Worm (Caenorhabditis elegans) whole organism, early embryonic: ENCODE data around the gene clec-257.

ENCODE experiments used
- B0310.2 ChIP-seq: sonication (generic microtip); optimal IDR thresholded peaks from 2 replicates; lab custom pipeline; 2016; ENCODE audit warnings: mild to moderate bottlenecking, missing genetic modification characterization, missing compliant biosample characterization
- F13C5.2 ChIP-seq: sonication (generic microtip); optimal IDR thresholded peaks from 2 replicates; lab custom pipeline; 2017; ENCODE audit warnings: mild to moderate bottlenecking, missing genetic modification characterization, inconsistent platforms, missing compliant biosample characterization
- aly-1 ChIP-seq: sonication (generic microtip); optimal IDR thresholded peaks from 2 replicates; lab custom pipeline; 2016; ENCODE audit warnings: missing genetic modification characterization, missing compliant biosample characterization
- ama-1 ChIP-seq: fragments of 150-350 bp; optimal IDR thresholded peaks from 2 replicates; lab custom pipeline; 2014
- ceh-13 ChIP-seq: fragments of 200-800 bp; sonication (Bioruptor generic); optimal IDR thresholded peaks from 2 replicates; lab custom pipeline; 2018; ENCODE audit warnings: mild to moderate bottlenecking, missing genetic modification characterization, missing compliant biosample characterization
- ceh-36 ChIP-seq: sonication (generic microtip); optimal IDR thresholded peaks from 2 replicates; lab custom pipeline; 2016; ENCODE audit warnings: missing genetic modification characterization, inconsistent platforms, missing compliant biosample characterization
- ets-7 ChIP-seq: sonication (generic microtip); optimal IDR thresholded peaks from 2 replicates; lab custom pipeline; 2016; ENCODE audit warnings: missing genotype, missing genetic modification characterization, missing compliant biosample characterization
- flt-1 ChIP-seq: fragments of 200-800 bp; sonication (Bioruptor generic); IDR thresholded peaks from 2 replicates; pipeline ENCODE4 v1.3.6; 2022; ENCODE audit warnings: missing genetic modification characterization, missing compliant biosample characterization
- hmbx-1 ChIP-seq: sonication (generic microtip); optimal IDR thresholded peaks from 2 replicates; lab custom pipeline; 2016; ENCODE audit warnings: mild to moderate bottlenecking, missing genetic modification characterization, missing compliant biosample characterization
- hmg-4 ChIP-seq: fragments of 200-800 bp; sonication (Bioruptor generic); optimal IDR thresholded peaks from 2 replicates; lab custom pipeline; 2018; ENCODE audit warnings: mild to moderate bottlenecking, missing genetic modification characterization, missing compliant biosample characterization
- hnd-1 ChIP-seq: sonication (generic microtip); optimal IDR thresholded peaks from 2 replicates; lab custom pipeline; 2016; ENCODE audit warnings: missing genetic modification characterization, missing compliant biosample characterization
- pes-1 ChIP-seq: fragments of 200-800 bp; sonication (Bioruptor generic); IDR thresholded peaks from 2 replicates; pipeline ENCODE4 v1.3.6; 2022; ENCODE audit warnings: missing genetic modification reagents, missing genetic modification characterization, missing compliant biosample characterization
- scrt-1 ChIP-seq: fragments of 200-800 bp; sonication (Bioruptor generic); IDR thresholded peaks from 2 replicates; pipeline ENCODE4 v1.3.6; 2022; ENCODE audit warnings: missing genetic modification characterization, missing compliant biosample characterization
- sea-1 ChIP-seq: fragments of 200-800 bp; sonication (Bioruptor generic); conservative IDR thresholded peaks from 2 replicates; pipeline ENCODE4 v1.3.6; 2022; ENCODE audit warnings: missing genetic modification characterization, missing compliant biosample characterization
- tbx-11 ChIP-seq: fragments of 200-800 bp; sonication (Bioruptor generic); IDR thresholded peaks from 2 replicates; pipeline ENCODE4 v1.3.6; 2022; ENCODE audit warnings: missing genetic modification characterization, missing compliant biosample characterization
- tbx-37 ChIP-seq: fragments of 200-800 bp; sonication (Bioruptor generic); conservative IDR thresholded peaks from 2 replicates; pipeline ENCODE4 v1.3.6; 2022; ENCODE audit warnings: missing genetic modification reagents, missing genetic modification characterization, missing compliant biosample characterization
- tra-4 ChIP-seq: sonication (generic microtip); optimal IDR thresholded peaks from 2 replicates; lab custom pipeline; 2017; ENCODE audit warnings: missing genetic modification characterization, missing compliant biosample characterization

The clec-257 gene

DNA sequence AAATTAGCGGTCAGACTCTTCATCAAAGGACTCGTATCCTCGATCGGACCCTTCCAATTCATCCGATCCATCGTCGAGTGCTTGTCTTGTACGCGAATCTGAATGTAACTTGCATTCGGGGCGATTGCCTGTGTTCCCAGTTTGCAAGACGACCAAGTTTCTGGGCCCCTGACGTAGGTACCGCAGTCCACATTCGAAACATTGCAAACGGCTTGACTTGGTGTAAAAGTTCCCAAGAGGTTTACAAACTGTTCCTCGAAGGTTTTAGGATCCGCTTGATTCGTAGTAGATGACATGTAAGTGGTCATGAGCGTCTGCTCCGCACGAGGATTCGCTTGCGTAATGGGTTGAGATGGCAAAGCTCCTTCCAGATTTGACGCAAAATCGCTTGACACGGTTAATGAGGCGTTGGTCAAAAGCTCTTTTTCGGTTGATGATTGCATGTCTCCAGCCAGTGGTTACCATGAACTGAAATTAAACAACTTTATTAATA is 3.4 kb downstream of the clec-257 start, which contains the start of gene Y17D7B.4:
TSS of gene Y17D7B.4 (minus strand) at position 443 of the 493 bp plus-strand sequence.
- no peak for TF ChIP-seq hnd-1 (tag; lab: Kevin White, UChicago)
- no peak for TF ChIP-seq tra-4
- TF ChIP-seq ets-7 (tag; lab: Kevin White, UChicago) = no peak
- no peak for TF ChIP-seq ama-1 (lab: Kevin White, UChicago)
- TF ChIP-seq flt-1 = no peak
- no peak for TF ChIP-seq ceh-13
- TF ChIP-seq hmbx-1 = no peak
- TF ChIP-seq ceh-36 (tag; lab: Kevin White, UChicago) = no peak
- TF ChIP-seq tbx-11 (GFP tag; lab: Robert Waterston, UW) = no peak
- no peak for TF ChIP-seq F13C5.2
- TF ChIP-seq aly-1 (tag; lab: Kevin White, UChicago) = no peak
- no peak for TF ChIP-seq tbx-37
- no peak for TF ChIP-seq sea-1 (GFP tag; lab: Robert Waterston, UW)
- TF ChIP-seq hmg-4 (GFP tag; lab: Kevin White, UChicago) = no peak
- TF ChIP-seq pes-1 (GFP tag; lab: Robert Waterston, UW) = no peak
- TF ChIP-seq scrt-1 (GFP tag; lab: Robert Waterston, UW) = no peak
- TF ChIP-seq B0310.2 (tag; lab: Kevin White, UChicago) = no peak

DNA sequence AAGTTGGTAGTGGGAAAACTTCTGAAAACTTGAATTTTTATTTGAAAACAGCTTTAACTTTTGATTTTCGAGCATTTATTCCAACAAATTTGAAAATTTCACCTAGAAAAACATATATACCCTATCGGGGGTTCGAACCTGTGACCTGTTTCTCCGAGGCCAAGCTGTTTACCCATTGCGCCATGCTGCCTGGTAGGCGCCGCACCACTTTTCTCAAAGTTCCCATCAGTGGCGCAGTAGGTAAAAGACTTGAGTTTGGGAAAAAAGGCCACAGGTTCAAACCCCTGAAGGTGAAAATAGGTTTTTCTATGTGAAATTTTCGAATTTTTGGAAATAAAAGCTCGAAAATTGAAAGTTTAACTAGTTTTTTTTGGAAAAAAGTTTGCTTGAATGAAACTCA is 7.7 kb downstream of the clec-257 start:
- TF ChIP-seq ets-7 (tag; lab: Kevin White, UChicago) (no peak), hnd-1 (tag; lab: Kevin White, UChicago) (no peak), ceh-13 (no peak), flt-1 (no peak), F13C5.2 (no peak), ama-1 (lab: Kevin White, UChicago) (no peak), B0310.2 (tag; lab: Kevin White, UChicago) (no peak), tra-4 (no peak)

DNA sequence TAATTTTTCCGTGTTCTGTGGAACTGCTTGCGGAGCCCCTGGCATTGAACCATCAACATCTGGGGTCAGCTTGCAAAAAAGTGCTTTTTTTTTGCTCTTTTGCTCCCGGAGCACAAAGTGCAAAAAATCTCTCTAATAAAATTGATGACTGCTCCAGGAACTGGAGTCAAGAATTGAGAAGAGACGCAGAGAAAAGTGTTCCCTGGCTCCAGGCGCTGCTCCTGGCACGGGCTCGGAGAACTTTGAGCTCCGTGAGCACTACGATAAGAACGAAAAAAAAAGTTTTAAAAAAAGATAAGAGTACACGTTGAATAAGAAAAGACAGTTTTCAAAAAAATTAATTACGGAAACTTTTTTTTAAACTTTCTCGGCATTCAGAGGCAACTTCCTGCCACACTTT is 9.9 kb downstream of the clec-257 start:
- TF ChIP-seq tbx-11 (GFP tag; lab: Robert Waterston, UW) = no peak
- no peak for TF ChIP-seq pes-1 (GFP tag; lab: Robert Waterston, UW)
- no peak for TF ChIP-seq ama-1 (lab: Kevin White, UChicago)
- no peak for TF ChIP-seq hnd-1 (tag; lab: Kevin White, UChicago)
- no peak for TF ChIP-seq ets-7 (tag; lab: Kevin White, UChicago)
- TF ChIP-seq sea-1 (GFP tag; lab: Robert Waterston, UW) = no peak

DNA sequence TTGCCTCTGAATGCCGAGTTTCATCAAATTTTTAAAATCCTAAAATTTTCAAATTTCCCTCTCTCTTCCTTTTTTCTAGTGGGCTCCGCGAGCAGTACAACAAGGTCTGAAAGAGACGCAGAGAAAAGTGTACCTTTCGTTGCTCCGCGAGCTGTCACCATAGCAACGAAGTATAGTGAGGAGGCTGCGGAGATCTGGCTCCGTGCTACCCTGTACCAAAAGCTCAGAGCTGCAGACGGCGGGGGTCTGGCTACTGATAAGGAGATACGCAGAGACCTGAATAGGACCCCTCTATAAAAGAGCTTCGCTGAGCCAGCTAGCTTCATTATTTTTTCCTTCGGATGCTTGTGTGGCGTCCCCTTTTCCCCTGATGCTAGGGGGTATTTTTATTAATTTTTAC is 10.6 kb downstream of the clec-257 start, which contains the start of gene Y17D7B.10:
TSS of gene Y17D7B.10 (plus strand) at position 243 of the 400 bp plus-strand sequence.
- TF ChIP-seq F13C5.2 (no peak), ceh-36 (tag; lab: Kevin White, UChicago) (no peak), hmbx-1 (no peak), hmg-4 (GFP tag; lab: Kevin White, UChicago) (no peak), flt-1 (no peak), tra-4 (no peak), ets-7 (tag; lab: Kevin White, UChicago) (no peak), tbx-11 (GFP tag; lab: Robert Waterston, UW) (no peak)

DNA sequence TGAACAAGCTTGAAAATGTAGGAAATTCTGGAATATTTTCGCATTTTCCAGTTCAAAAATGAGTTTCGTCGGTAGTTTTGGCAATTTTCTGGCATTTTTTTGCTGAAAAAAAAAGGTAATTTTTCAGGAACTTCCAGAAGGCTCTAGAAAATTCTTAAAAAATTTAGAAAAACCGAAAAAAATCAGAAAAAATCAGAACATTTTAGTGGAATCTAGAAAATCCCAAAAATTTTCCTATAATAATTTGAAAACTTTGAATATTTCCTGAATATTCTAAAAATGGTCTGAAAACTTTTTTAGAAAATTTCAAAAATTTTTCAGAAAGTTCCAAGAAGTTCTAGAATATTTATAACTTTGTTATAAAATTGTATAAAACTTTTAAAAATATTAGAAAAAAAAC is 13.8 kb downstream of the clec-257 start, which contains the start of gene Y17D7B.3:
TSS of gene Y17D7B.3 (minus strand) at position 101 of the 400 bp plus-strand sequence.
- TF ChIP-seq scrt-1 (GFP tag; lab: Robert Waterston, UW) (no peak), sea-1 (GFP tag; lab: Robert Waterston, UW) (no peak), hmg-4 (GFP tag; lab: Kevin White, UChicago) (no peak), hnd-1 (tag; lab: Kevin White, UChicago) (no peak), ets-7 (tag; lab: Kevin White, UChicago) (no peak), tbx-37 (no peak), hmbx-1 (no peak)

DNA sequence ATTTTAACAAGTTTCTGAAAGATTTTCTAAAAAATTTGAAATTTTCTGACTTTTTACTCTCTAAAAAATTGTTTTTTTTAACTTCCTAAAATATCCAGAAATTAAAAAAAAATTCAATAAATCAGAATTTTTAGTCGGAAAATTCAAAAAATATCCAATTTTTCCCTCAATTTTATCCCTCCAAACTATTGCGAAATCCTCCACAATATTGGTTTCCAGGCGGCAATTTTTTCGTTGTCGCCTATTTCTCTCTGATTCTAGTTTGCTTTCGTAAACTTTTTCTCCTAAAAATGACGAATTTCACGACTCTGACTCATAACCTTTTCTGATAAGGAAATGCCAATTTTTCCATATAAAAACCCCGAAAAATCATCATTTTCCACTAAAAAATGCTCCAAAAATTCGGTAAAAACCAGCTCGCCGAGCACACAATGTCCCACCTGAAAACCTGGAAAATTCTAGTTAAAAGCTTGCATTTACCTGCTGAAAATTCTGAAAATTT is 14.6 kb downstream of the clec-257 start, which contains the start of gene Y17D7B.2:
TSS of gene Y17D7B.2 (plus strand) at position 323 of the 502 bp plus-strand sequence.
- TF ChIP-seq tra-4 = no peak
- TF ChIP-seq sea-1 (GFP tag; lab: Robert Waterston, UW) = no peak
- no peak for TF ChIP-seq flt-1
- no peak for TF ChIP-seq tbx-37
- TF ChIP-seq ceh-36 (tag; lab: Kevin White, UChicago) = no peak
- TF ChIP-seq tbx-11 (GFP tag; lab: Robert Waterston, UW) = no peak
- TF ChIP-seq B0310.2 (tag; lab: Kevin White, UChicago) = no peak
- TF ChIP-seq hnd-1 (tag; lab: Kevin White, UChicago) = no peak
- no peak for TF ChIP-seq hmg-4 (GFP tag; lab: Kevin White, UChicago)

DNA sequence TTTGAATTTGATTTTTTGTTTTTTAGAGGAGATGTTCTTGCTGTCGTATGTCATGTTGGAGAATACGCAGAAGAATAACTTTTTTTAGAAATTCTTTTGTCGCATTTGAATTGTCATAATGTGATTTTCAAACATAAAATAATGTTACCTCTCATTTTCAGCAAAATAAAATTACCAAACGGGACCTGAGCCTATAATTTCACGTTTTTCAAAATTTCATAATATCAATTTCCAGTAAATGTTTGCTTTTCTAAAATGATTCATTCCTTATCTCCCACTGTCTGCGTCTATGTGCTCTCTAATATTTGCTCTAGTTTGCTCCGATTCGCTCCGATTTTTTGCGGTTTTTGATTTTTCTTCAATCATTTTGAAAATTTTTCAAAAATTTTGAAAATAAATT is 17.8 kb downstream of the clec-257 start, which contains the start of gene nhr-231:
TSS of gene nhr-231 (plus strand) at position 301 of the 400 bp plus-strand sequence.
- no peak for TF ChIP-seq ceh-36 (tag; lab: Kevin White, UChicago)
- TF ChIP-seq hmg-4 (GFP tag; lab: Kevin White, UChicago) = no peak
- no peak for TF ChIP-seq scrt-1 (GFP tag; lab: Robert Waterston, UW)
- no peak for TF ChIP-seq hmbx-1
- no peak for TF ChIP-seq hnd-1 (tag; lab: Kevin White, UChicago)
- TF ChIP-seq ets-7 (tag; lab: Kevin White, UChicago) = no peak
- TF ChIP-seq F13C5.2 = no peak
- no peak for TF ChIP-seq ceh-13
- no peak for TF ChIP-seq flt-1
- TF ChIP-seq sea-1 (GFP tag; lab: Robert Waterston, UW) = no peak
- no peak for TF ChIP-seq B0310.2 (tag; lab: Kevin White, UChicago)
- no peak for TF ChIP-seq pes-1 (GFP tag; lab: Robert Waterston, UW)
- no peak for TF ChIP-seq tbx-37
- TF ChIP-seq aly-1 (tag; lab: Kevin White, UChicago) = no peak

DNA sequence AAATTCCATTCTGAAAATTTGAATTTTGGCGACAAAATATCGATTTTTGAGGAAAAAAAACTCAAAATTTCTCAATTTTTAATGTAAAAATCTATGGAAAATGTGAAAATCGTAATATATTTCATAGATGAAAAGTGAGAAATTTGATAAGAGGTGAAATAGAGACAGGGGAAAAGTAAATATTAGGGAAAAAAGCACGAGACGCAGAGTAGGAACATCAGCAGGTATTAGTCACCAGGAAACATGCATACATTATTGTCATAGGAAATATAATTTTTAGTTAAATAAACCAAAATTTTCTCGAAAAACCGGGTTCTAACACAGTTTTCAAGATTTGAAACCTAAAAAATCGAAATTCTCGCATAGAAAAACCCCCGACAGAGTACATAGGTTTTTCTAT is 27.9 kb downstream of the clec-257 start, which contains the start of gene nhr-170:
TSS of gene nhr-170 (minus strand) at position 16 of the 400 bp plus-strand sequence.
- TF ChIP-seq flt-1 (no peak), ceh-36 (tag; lab: Kevin White, UChicago) (no peak), ets-7 (tag; lab: Kevin White, UChicago) (no peak), scrt-1 (GFP tag; lab: Robert Waterston, UW) (no peak), aly-1 (tag; lab: Kevin White, UChicago) (no peak), tbx-11 (GFP tag; lab: Robert Waterston, UW) (no peak), hmg-4 (GFP tag; lab: Kevin White, UChicago) (no peak), tra-4 (no peak), B0310.2 (tag; lab: Kevin White, UChicago) (no peak), hnd-1 (tag; lab: Kevin White, UChicago) (no peak), hmbx-1 (no peak)
